Worm (Caenorhabditis elegans): ENCODE data around the gene ZC155.2.

DNA sequence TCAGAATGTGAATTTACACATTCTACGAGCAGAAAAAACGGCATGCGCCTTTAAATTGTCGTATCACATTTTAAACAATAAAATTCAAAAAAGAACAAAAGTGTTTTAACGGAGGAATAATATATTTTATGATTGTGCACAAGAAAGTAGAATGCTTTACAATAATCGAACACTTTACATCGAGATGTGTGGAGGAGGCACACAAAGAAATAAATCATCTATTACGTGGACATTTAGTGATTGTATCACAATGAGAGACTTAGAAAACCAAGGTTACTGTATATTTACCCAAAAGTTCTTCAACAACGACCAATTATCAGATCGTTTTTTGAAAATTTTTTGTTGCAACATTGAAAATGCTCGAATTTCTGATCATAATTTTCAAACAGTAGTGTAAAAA lies 8.5 kb upstream of the ZC155.2 start:
- TF ChIP-seq nhr-25 (tag; optimal IDR thresholded peaks at IDR 0.05): no peak
- no peak for TF ChIP-seq aly-2 (tag; optimal IDR thresholded peaks at IDR 0.05)
- no peak for TF ChIP-seq lin-11 (tag; optimal IDR thresholded peaks at IDR 0.05)
